Fruit fly (Drosophila melanogaster): Measurements from ENCODE around the gene Acbp2.

dm6 chr3L:7156239-7156638 lies 24.6 kb downstream of the Acbp2 start:
- TF ChIP-seq Clk (GFP tag; optimal IDR thresholded peaks at IDR 0.05): no peak
- no peak for TF ChIP-seq CG7045 (GFP tag; optimal IDR thresholded peaks at IDR 0.05)
- TF ChIP-seq cic (GFP tag; optimal IDR thresholded peaks at IDR 0.05): no peak
- TF ChIP-seq CG7101 (tag; optimal IDR thresholded peaks at IDR 0.05): no peak
- no peak for TF ChIP-seq ovo (GFP tag; optimal IDR thresholded peaks at IDR 0.05)
- no peak for TF ChIP-seq Mnt (GFP tag; optimal IDR thresholded peaks at IDR 0.05)
- TF ChIP-seq tj (GFP tag; optimal IDR thresholded peaks at IDR 0.05): no peak
- TF ChIP-seq CG1620 (GFP tag; optimal IDR thresholded peaks at IDR 0.05): no peak
- TF ChIP-seq cnc (optimal IDR thresholded peaks at IDR 0.05): no peak
- TF ChIP-seq CG14711 (tag; optimal IDR thresholded peaks at IDR 0.05): no peak
- TF ChIP-seq Crg-1 (GFP tag; optimal IDR thresholded peaks at IDR 0.05): no peak

Measured in whole organism, adult.